Worm (Caenorhabditis elegans): ENCODE results near the gene srt-3.

Gene srt-3

ce11 chrV:4299741-4300140, 39.8 kb upstream of the srt-3 start, which contains the start of gene ZC132.3:
TSS of gene ZC132.3 (minus strand) at chrV:4299841.
- TF ChIP-seq him-1 (tag; optimal IDR thresholded peaks at IDR 0.05) = no peak
- TF ChIP-seq D2030.7 (GFP tag; IDR thresholded peaks at IDR 0.05) = no peak
- no peak for TF ChIP-seq Y67H2A.10 (GFP tag; conservative IDR thresholded peaks at IDR 0.05)
- no peak for TF ChIP-seq sea-2 (GFP tag; IDR thresholded peaks at IDR 0.05)
- no peak for TF ChIP-seq nhr-80 (tag; optimal IDR thresholded peaks at IDR 0.05)
- TF ChIP-seq attf-6 (GFP tag; IDR thresholded peaks at IDR 0.05) = no peak
- TF ChIP-seq tbp1 (GFP tag; optimal IDR thresholded peaks at IDR 0.05) = no peak
- TF ChIP-seq ztf-25 (GFP tag; IDR thresholded peaks at IDR 0.05) = no peak
- no peak for TF ChIP-seq hlh-12 (tag; optimal IDR thresholded peaks at IDR 0.05)
- no peak for TF ChIP-seq repo-1 (tag; optimal IDR thresholded peaks at IDR 0.05)
- TF ChIP-seq aptf-3 (GFP tag; IDR thresholded peaks at IDR 0.05) = no peak
- TF ChIP-seq hsf-1 (GFP tag; IDR thresholded peaks at IDR 0.05) = no peak
- TF ChIP-seq ztf-22 (GFP tag; optimal IDR thresholded peaks at IDR 0.05) = no peak
- TF ChIP-seq Y56A3A.18 (GFP tag; IDR thresholded peaks at IDR 0.05) = no peak
- no peak for TF ChIP-seq fkh-3 (tag; optimal IDR thresholded peaks at IDR 0.05)
- no peak for TF ChIP-seq ceh-100 (GFP tag; IDR thresholded peaks at IDR 0.05)
- no peak for TF ChIP-seq F57C9.4 (tag; optimal IDR thresholded peaks at IDR 0.05)
- TF ChIP-seq efl-1 (GFP tag; optimal IDR thresholded peaks at IDR 0.05) = no peak
- TF ChIP-seq Y95B8A.8 (GFP tag; IDR thresholded peaks at IDR 0.05) = no peak
- no peak for TF ChIP-seq nfya-2 (GFP tag; IDR thresholded peaks at IDR 0.05)

- TF ChIP-seq F37B4.10 (GFP tag; IDR thresholded peaks at IDR 0.05) (no peak), aptf-3 (GFP tag; IDR thresholded peaks at IDR 0.05) (no peak), F33H1.4 (GFP tag; IDR thresholded peaks at IDR 0.05) (no peak), F57A8.1 (GFP tag; optimal IDR thresholded peaks at IDR 0.05) (no peak), nfya-1 (tag; optimal IDR thresholded peaks at IDR 0.05; ENCODE audit: borderline replicate concordance, insufficient read depth) (no peak), repo-1 (tag; optimal IDR thresholded peaks at IDR 0.05) (no peak), lin-35 (GFP tag; optimal IDR thresholded peaks at IDR 0.05) (no peak), hrde-1 (tag; optimal IDR thresholded peaks at IDR 0.05; ENCODE audit: borderline replicate concordance) (no peak), somi-1 (GFP tag; optimal IDR thresholded peaks at IDR 0.05) (no peak), nfyb-1 (GFP tag; IDR thresholded peaks at IDR 0.05) (no peak), tlf-1 (GFP tag; optimal IDR thresholded peaks at IDR 0.05) (no peak), K11D2.4 (GFP tag; IDR thresholded peaks at IDR 0.05) (no peak), ceh-27 (GFP tag; optimal IDR thresholded peaks at IDR 0.05) (no peak), zim-3 (tag; optimal IDR thresholded peaks at IDR 0.05) (no peak), die-1 (tag; optimal IDR thresholded peaks at IDR 0.05) (no peak), ama-1 (optimal IDR thresholded peaks at IDR 0.05) (no peak), ama-1 (GFP tag; optimal IDR thresholded peaks at IDR 0.05) (no peak), chd-7 (tag; optimal IDR thresholded peaks at IDR 0.05) (no peak), efl-1 (GFP tag; optimal IDR thresholded peaks at IDR 0.05) (no peak), hmg-20 (GFP tag; IDR thresholded peaks at IDR 0.05) (no peak), snpc-3.4 (tag; optimal IDR thresholded peaks at IDR 0.05) (no peak)
Observed at ce11 chrV:4298579-4298978, 38.6 kb upstream of the srt-3 start, which contains the start of gene ZC132.11. TSS of gene ZC132.11 (minus strand) at chrV:4298679.

ce11 chrV:4295920-4296319, 35.9 kb upstream of the srt-3 start, which contains the start of gene F47D2.11:
TSS of gene F47D2.11 (minus strand) at chrV:4296020.
- TF ChIP-seq ceh-79 (tag; optimal IDR thresholded peaks at IDR 0.05) (no peak), F23B12.7 (tag; optimal IDR thresholded peaks at IDR 0.05; ENCODE audit: insufficient read depth) (no peak), pha-4 (tag; optimal IDR thresholded peaks at IDR 0.05) (no peak), die-1 (tag; optimal IDR thresholded peaks at IDR 0.05) (no peak), efl-1 (GFP tag; optimal IDR thresholded peaks at IDR 0.05) (no peak), dox-1 (GFP tag; IDR thresholded peaks at IDR 0.05) (no peak), lag-1 (GFP tag; IDR thresholded peaks at IDR 0.05) (no peak), nhr-27 (tag; optimal IDR thresholded peaks at IDR 0.05) (no peak), ztf-6 (GFP tag; IDR thresholded peaks at IDR 0.05) (no peak), dpff-1 (tag; optimal IDR thresholded peaks at IDR 0.05) (no peak), nhr-120 (GFP tag; IDR thresholded peaks at IDR 0.05) (no peak), gei-17 (GFP tag; optimal IDR thresholded peaks at IDR 0.05) (no peak)
